Fruit fly (Drosophila melanogaster): ENCODE results near the gene bnb.

The bnb gene

dm6 chrX:18843229-18844033, 45.9 kb upstream of the bnb start, which contains the start of gene htk (continued):
- TF ChIP-seq HLH54F (GFP tag; optimal IDR thresholded peaks at IDR 0.05) (peak; percentile 65), CG9797 (GFP tag; optimal IDR thresholded peaks at IDR 0.05) (peak; percentile 39), sens (GFP tag) (peak; percentile 81), CG7556 (GFP tag; optimal IDR thresholded peaks at IDR 0.05) (peak; percentile 21), CG6791 (GFP tag; IDR thresholded peaks at IDR 0.05; ENCODE audit: partially characterized antibody) (peak; percentile 94), klu (GFP tag; IDR thresholded peaks at IDR 0.05) (no peak; the same call in 1 of the 2 replicates), sd (tag; optimal IDR thresholded peaks at IDR 0.05) (peak; percentile 39), Hr51 (GFP tag; optimal IDR thresholded peaks at IDR 0.05) (peak; percentile 40 to 71), onecut (GFP tag; IDR thresholded peaks at IDR 0.05) (peak; percentile 71), org-1 (GFP tag; optimal IDR thresholded peaks at IDR 0.05) (peak; percentile 25), Nf-YB (GFP tag; optimal IDR thresholded peaks at IDR 0.05) (peak; percentile 13), MBD-R2 (GFP tag; IDR thresholded peaks at IDR 0.05) (peak; percentile 87), ab (GFP tag; optimal IDR thresholded peaks at IDR 0.05) (no peak), CG1602 (GFP tag; optimal IDR thresholded peaks at IDR 0.05) (peak; percentile 59), sug (tag; optimal IDR thresholded peaks at IDR 0.05) (peak; percentile 71), amos (GFP tag; IDR thresholded peaks at IDR 0.05; ENCODE audit: partially characterized antibody) (peak; percentile 97), Rx (GFP tag; IDR thresholded peaks at IDR 0.05) (peak; percentile 52; the same call in 1 of the 2 replicates), CG17359 (tag; optimal IDR thresholded peaks at IDR 0.05) (peak; percentile 71), cato (GFP tag; optimal IDR thresholded peaks at IDR 0.05; ENCODE audit: borderline replicate concordance) (no peak), Tbp (GFP tag; optimal IDR thresholded peaks at IDR 0.05) (no peak), CG17186 (GFP tag; optimal IDR thresholded peaks at IDR 0.05) (peak; percentile 64), cg (GFP tag; optimal IDR thresholded peaks at IDR 0.05) (no peak), Adf1 (GFP tag; IDR thresholded peaks at IDR 0.05) (peak; percentile 41; the same call in 1 of the 2 replicates), kay (GFP tag; optimal IDR thresholded peaks at IDR 0.05) (peak; percentile 59), ERR (GFP tag; optimal IDR thresholded peaks at IDR 0.05) (peak; percentile 38), CG34422 (GFP tag; IDR thresholded peaks at IDR 0.05) (peak; percentile 96), Opbp (GFP tag; IDR thresholded peaks at IDR 0.05; ENCODE audit: partially characterized antibody) (peak; percentile 95)

DNA sequence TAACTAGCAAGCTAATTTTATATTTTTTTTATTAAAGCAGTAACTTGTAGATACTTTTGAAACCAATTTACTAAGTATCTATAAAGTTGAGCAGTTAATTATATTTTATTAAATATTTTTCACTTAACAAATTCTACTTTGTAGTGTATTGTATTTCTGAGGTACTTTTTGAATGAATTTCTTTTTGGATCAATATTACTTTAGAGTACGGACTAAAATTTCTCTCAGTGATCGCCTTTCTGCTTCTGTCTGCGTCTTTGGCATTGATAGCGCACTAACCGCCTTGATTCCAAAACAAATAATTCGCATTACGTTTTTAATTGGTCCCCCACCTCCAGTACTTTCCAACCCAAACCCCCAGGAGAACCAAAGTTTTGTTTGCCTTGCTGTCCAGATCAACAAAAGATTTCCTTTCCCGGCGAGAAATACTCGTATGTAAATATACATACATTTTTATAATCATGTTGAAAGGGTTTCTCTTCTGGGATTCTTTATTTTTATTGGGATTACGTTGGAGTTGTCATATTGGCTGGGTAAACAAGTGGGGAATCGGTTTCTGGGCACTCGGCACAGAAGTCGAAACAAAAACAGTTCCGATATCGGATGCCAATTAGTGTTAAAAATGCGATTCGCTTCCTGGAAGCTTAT, 41.6 kb upstream of the bnb start:
- TF ChIP-seq CG15601 (tag; optimal IDR thresholded peaks at IDR 0.05) (peak; percentile 50), CG4707 (GFP tag; optimal IDR thresholded peaks at IDR 0.05) (peak; percentile 17), CG6791 (GFP tag; IDR thresholded peaks at IDR 0.05; ENCODE audit: partially characterized antibody) (no peak), CG18262 (tag; optimal IDR thresholded peaks at IDR 0.05) (peak; percentile 13), ATbp (GFP tag; optimal IDR thresholded peaks at IDR 0.05) (peak; percentile 45), Blimp-1 (GFP tag; optimal IDR thresholded peaks at IDR 0.05) (peak; percentile 2), HmgZ (tag; optimal IDR thresholded peaks at IDR 0.05) (no peak), CrebB (tag; optimal IDR thresholded peaks at IDR 0.05) (no peak), CG6813 (GFP tag; optimal IDR thresholded peaks at IDR 0.05) (peak; percentile 26), phol (tag; optimal IDR thresholded peaks at IDR 0.05) (peak; percentile 26), gt (GFP tag; IDR thresholded peaks at IDR 0.05) (no peak), gsb-n (tag; optimal IDR thresholded peaks at IDR 0.05) (no peak), bsh (GFP tag; optimal IDR thresholded peaks at IDR 0.05) (peak in 1 of 2 experiments; percentile 26), CG7786 (GFP tag; optimal IDR thresholded peaks at IDR 0.05) (no peak), fd96Cb (tag; optimal IDR thresholded peaks at IDR 0.05) (no peak), ssp (GFP tag; IDR thresholded peaks at IDR 0.05) (no peak), CG13296 (GFP tag; optimal IDR thresholded peaks at IDR 0.05) (no peak), wek (GFP tag; optimal IDR thresholded peaks at IDR 0.05) (no peak), CG10431 (GFP tag; optimal IDR thresholded peaks at IDR 0.05) (no peak), repo (GFP tag; optimal IDR thresholded peaks at IDR 0.05) (no peak), nom (GFP tag; optimal IDR thresholded peaks at IDR 0.05) (peak; percentile 32)
